Worm (Caenorhabditis elegans): ENCODE measurements around the gene str-28.

Gene str-28

DNA sequence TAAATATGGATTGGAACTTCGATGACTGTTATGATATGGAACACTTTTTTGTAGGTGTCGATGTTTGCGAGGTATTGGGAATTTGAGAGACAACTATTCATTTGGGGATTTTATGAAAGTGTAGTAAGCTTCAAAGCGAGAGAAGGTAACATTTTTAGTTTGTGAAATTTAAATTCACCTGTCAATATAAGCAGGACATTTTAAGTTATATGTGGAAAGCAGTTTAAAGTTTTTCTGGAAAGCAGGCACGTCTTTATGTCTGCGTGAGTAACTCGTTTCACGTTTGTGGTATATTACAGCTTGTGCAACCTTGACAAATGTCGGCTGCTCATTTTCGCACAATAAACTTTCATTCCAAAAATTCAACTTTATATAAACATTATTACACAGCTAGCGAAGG is 31.6 kb upstream of the str-28 start, which contains the start of gene srh-229:
srh-229 (minus strand) TSS at position 101 of the 400 bp plus-strand sequence.
- TF ChIP-seq hmbx-1 (tag; optimal IDR thresholded peaks at IDR 0.05) (no peak), ama-1 (optimal IDR thresholded peaks at IDR 0.05) (no peak), hnd-1 (tag; optimal IDR thresholded peaks at IDR 0.05) (no peak), B0310.2 (tag; optimal IDR thresholded peaks at IDR 0.05) (no peak), pes-1 (GFP tag; IDR thresholded peaks at IDR 0.05) (no peak), aly-1 (tag; optimal IDR thresholded peaks at IDR 0.05) (no peak), hmg-4 (GFP tag; optimal IDR thresholded peaks at IDR 0.05) (no peak), F13C5.2 (tag; optimal IDR thresholded peaks at IDR 0.05) (no peak), tbx-11 (GFP tag; IDR thresholded peaks at IDR 0.05) (no peak), tbx-37 (GFP tag; conservative IDR thresholded peaks at IDR 0.05) (no peak), tra-4 (tag; optimal IDR thresholded peaks at IDR 0.05) (no peak), ets-7 (tag; optimal IDR thresholded peaks at IDR 0.05) (no peak)

DNA sequence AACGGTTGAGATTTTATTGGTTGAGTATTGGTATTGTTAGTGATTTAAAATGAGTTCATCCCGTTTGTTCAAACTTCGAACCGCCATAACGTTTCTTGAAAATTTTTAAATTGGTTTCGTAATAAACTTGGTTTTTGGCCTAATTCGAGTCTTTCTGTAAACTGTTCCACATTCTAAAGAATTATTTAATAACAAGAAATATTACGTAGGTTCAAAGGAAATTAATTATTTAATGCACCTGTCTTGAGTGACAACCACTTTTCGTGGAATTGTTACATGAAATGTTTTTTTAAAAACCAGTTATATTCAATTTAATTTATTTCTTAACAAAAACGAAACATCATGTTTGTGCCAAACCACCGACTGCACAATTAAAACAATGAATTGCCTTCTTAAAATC is 28.5 kb upstream of the str-28 start:
- no peak for TF ChIP-seq ets-7 (tag; optimal IDR thresholded peaks at IDR 0.05)
- TF ChIP-seq tbx-11 (GFP tag; IDR thresholded peaks at IDR 0.05): no peak
- no peak for TF ChIP-seq ceh-36 (tag; optimal IDR thresholded peaks at IDR 0.05)
- no peak for TF ChIP-seq hnd-1 (tag; optimal IDR thresholded peaks at IDR 0.05)
- no peak for TF ChIP-seq B0310.2 (tag; optimal IDR thresholded peaks at IDR 0.05)
- TF ChIP-seq tra-4 (tag; optimal IDR thresholded peaks at IDR 0.05): no peak
- no peak for TF ChIP-seq hmbx-1 (tag; optimal IDR thresholded peaks at IDR 0.05)
- no peak for TF ChIP-seq pes-1 (GFP tag; IDR thresholded peaks at IDR 0.05)
- TF ChIP-seq aly-1 (tag; optimal IDR thresholded peaks at IDR 0.05): no peak
- no peak for TF ChIP-seq tbx-37 (GFP tag; conservative IDR thresholded peaks at IDR 0.05)

DNA sequence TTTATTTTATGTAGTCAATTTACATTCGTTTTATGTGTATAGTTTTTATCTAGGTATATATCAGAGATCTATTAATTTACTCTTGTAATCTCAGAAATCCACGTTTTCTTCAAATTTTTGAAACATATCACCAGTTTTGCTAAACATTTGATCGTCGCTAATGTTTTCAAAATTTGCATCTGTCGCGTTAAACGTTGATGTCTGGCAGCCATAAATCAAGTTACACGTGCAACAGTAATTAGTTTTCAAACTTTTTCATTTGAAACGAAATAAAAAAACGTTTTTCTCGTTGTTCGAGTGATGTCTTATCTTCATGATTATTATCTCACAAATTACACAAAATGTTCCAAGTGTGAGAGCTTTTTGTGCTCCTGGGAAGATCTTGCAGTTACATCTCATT is 24.7 kb upstream of the str-28 start, which contains the start of gene srh-79:
srh-79 (plus strand) TSS at position 301 of the 400 bp plus-strand sequence.
- TF ChIP-seq F13C5.2 (tag; optimal IDR thresholded peaks at IDR 0.05) (no peak), aly-1 (tag; optimal IDR thresholded peaks at IDR 0.05) (no peak), ets-7 (tag; optimal IDR thresholded peaks at IDR 0.05) (no peak)

DNA sequence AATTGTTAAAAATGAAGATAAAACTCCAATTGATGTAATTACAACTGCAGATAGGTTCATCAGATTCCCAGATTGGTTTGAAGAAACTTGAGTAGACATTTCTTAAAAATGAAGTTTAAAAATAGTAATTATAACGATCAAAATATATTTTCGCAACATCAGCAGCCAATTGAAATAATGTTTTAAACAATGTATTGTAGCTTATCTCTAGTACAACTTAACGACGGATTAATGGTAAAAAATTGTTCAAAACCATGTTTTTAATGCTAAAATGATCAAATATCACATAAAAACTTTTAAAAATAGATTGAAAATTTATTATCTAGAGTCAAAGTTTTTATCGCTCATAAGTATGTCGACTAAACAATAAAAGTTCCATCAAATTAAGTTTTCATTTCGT is 22.5 kb upstream of the str-28 start, which contains the start of gene srbc-11:
srbc-11 (minus strand) TSS at position 101 of the 400 bp plus-strand sequence.
- TF ChIP-seq ets-7 (tag; optimal IDR thresholded peaks at IDR 0.05): no peak
- TF ChIP-seq hmg-4 (GFP tag; optimal IDR thresholded peaks at IDR 0.05): no peak
- no peak for TF ChIP-seq ama-1 (optimal IDR thresholded peaks at IDR 0.05)
- TF ChIP-seq ceh-13 (GFP tag; optimal IDR thresholded peaks at IDR 0.05): no peak
- no peak for TF ChIP-seq hnd-1 (tag; optimal IDR thresholded peaks at IDR 0.05)
- TF ChIP-seq tbx-37 (GFP tag; conservative IDR thresholded peaks at IDR 0.05): no peak
- TF ChIP-seq flt-1 (GFP tag; IDR thresholded peaks at IDR 0.05): no peak
- TF ChIP-seq F13C5.2 (tag; optimal IDR thresholded peaks at IDR 0.05): no peak
- no peak for TF ChIP-seq aly-1 (tag; optimal IDR thresholded peaks at IDR 0.05)
- TF ChIP-seq sea-1 (GFP tag; conservative IDR thresholded peaks at IDR 0.05): no peak
- TF ChIP-seq scrt-1 (GFP tag; IDR thresholded peaks at IDR 0.05): no peak
- no peak for TF ChIP-seq tbx-11 (GFP tag; IDR thresholded peaks at IDR 0.05)
- no peak for TF ChIP-seq hmbx-1 (tag; optimal IDR thresholded peaks at IDR 0.05)
- no peak for TF ChIP-seq tra-4 (tag; optimal IDR thresholded peaks at IDR 0.05)
- TF ChIP-seq pes-1 (GFP tag; IDR thresholded peaks at IDR 0.05): no peak
- no peak for TF ChIP-seq ceh-36 (tag; optimal IDR thresholded peaks at IDR 0.05)
- no peak for TF ChIP-seq B0310.2 (tag; optimal IDR thresholded peaks at IDR 0.05)

DNA sequence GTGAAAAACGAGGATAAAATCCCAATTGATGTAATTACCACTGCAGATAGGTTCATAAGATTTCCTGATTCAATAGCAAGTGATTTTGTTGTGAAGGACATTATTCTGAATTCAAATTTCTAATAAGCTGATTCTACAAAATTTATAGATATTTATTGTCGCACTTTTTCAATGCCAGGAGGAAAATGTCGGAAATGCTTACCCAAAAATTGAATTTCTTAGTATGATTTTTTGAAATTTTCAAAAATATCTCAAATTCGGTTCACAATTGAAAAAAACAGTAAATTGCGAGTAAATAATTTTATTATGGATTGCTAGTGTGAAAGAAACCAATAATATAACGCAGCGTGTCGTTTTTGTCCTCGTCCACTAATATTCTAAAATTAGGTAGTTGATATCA is 20.2 kb upstream of the str-28 start, which contains the start of gene srbc-10:
srbc-10 (minus strand) TSS at position 101 of the 400 bp plus-strand sequence.
- TF ChIP-seq tra-4 (tag; optimal IDR thresholded peaks at IDR 0.05) (no peak), aly-1 (tag; optimal IDR thresholded peaks at IDR 0.05) (no peak)

DNA sequence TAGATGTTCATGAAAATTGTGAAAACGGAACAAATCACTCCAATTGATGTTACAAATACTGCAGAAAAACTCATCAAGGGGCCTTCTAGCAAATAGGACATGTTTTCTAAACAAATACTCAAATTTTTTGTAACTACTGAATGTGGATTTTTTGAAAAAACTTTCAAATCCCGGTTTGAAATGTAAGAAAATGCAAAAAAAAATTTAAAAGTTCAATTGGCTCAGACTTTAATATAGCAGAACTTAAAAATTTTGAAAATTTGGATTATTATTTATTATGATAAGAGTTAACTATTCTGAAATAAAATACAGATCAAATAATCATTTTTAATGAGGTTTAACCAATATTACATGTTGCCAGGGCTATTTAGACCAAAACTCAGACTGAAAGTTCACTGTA is 17.6 kb upstream of the str-28 start, which contains the start of gene srbc-9:
srbc-9 (minus strand) TSS at position 101 of the 400 bp plus-strand sequence.
- TF ChIP-seq flt-1 (GFP tag; IDR thresholded peaks at IDR 0.05): no peak
- TF ChIP-seq scrt-1 (GFP tag; IDR thresholded peaks at IDR 0.05): no peak
- TF ChIP-seq tbx-11 (GFP tag; IDR thresholded peaks at IDR 0.05): no peak
- TF ChIP-seq ama-1 (optimal IDR thresholded peaks at IDR 0.05): no peak
- TF ChIP-seq pes-1 (GFP tag; IDR thresholded peaks at IDR 0.05): no peak
- TF ChIP-seq ets-7 (tag; optimal IDR thresholded peaks at IDR 0.05): no peak
- TF ChIP-seq F13C5.2 (tag; optimal IDR thresholded peaks at IDR 0.05): no peak

DNA sequence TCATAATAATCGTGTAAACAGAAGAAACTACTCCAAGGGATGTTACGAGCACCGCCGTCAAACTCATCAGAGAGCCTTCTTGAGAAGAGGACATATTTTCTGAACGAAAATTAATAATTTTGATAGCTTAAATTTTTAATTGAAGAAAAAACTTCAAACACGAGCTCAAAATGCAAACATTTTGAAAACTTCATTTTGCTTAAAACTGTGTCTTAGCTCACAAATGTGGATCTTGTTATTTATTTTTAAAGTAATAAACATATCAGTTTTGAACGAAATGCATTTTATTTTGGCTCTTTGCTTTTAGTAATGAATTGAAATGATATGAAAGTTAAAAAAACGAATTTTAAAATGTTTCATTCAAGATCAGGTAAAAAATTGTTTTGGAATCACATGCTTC is 14.8 kb upstream of the str-28 start, which contains the start of gene srbc-7:
srbc-7 (minus strand) TSS at position 101 of the 400 bp plus-strand sequence.
- TF ChIP-seq tbx-11 (GFP tag; IDR thresholded peaks at IDR 0.05) (no peak), ama-1 (optimal IDR thresholded peaks at IDR 0.05) (no peak), ceh-13 (GFP tag; optimal IDR thresholded peaks at IDR 0.05) (no peak), ets-7 (tag; optimal IDR thresholded peaks at IDR 0.05) (no peak), hnd-1 (tag; optimal IDR thresholded peaks at IDR 0.05) (no peak), scrt-1 (GFP tag; IDR thresholded peaks at IDR 0.05) (no peak), tra-4 (tag; optimal IDR thresholded peaks at IDR 0.05) (no peak), sea-1 (GFP tag; conservative IDR thresholded peaks at IDR 0.05) (no peak), flt-1 (GFP tag; IDR thresholded peaks at IDR 0.05) (no peak), hmbx-1 (tag; optimal IDR thresholded peaks at IDR 0.05) (no peak), F13C5.2 (tag; optimal IDR thresholded peaks at IDR 0.05) (no peak), aly-1 (tag; optimal IDR thresholded peaks at IDR 0.05) (no peak)

DNA sequence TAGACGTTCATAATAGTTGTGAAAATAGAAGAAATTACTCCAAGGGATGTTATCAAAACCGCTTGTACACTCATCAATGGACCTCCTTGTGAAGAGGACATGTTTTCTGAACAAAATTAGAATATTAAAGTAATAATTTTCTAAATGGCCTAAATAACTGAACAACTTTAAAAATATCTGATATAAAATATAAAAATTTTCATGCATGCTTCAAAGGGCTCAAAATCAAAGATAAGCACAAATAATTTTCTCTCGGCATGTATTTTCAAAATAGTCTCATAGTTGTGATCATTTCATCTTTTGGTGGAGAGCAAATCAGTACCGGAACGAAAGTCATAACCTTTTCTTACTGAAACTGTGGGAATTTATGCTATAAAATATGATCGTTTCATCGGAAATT is 12.3 kb upstream of the str-28 start, which contains the start of gene srbc-8:
srbc-8 (minus strand) TSS at position 101 of the 400 bp plus-strand sequence.
- TF ChIP-seq ceh-13 (GFP tag; optimal IDR thresholded peaks at IDR 0.05) (no peak), aly-1 (tag; optimal IDR thresholded peaks at IDR 0.05) (no peak), tra-4 (tag; optimal IDR thresholded peaks at IDR 0.05) (no peak), scrt-1 (GFP tag; IDR thresholded peaks at IDR 0.05) (no peak), F13C5.2 (tag; optimal IDR thresholded peaks at IDR 0.05) (no peak), ama-1 (optimal IDR thresholded peaks at IDR 0.05) (no peak), tbx-11 (GFP tag; IDR thresholded peaks at IDR 0.05) (no peak), ceh-36 (tag; optimal IDR thresholded peaks at IDR 0.05) (no peak), hmbx-1 (tag; optimal IDR thresholded peaks at IDR 0.05) (no peak), hnd-1 (tag; optimal IDR thresholded peaks at IDR 0.05) (no peak), pes-1 (GFP tag; IDR thresholded peaks at IDR 0.05) (no peak), ets-7 (tag; optimal IDR thresholded peaks at IDR 0.05) (no peak), flt-1 (GFP tag; IDR thresholded peaks at IDR 0.05) (no peak), hmg-4 (GFP tag; optimal IDR thresholded peaks at IDR 0.05) (no peak), sea-1 (GFP tag; conservative IDR thresholded peaks at IDR 0.05) (no peak), tbx-37 (GFP tag; conservative IDR thresholded peaks at IDR 0.05) (no peak), B0310.2 (tag; optimal IDR thresholded peaks at IDR 0.05) (no peak)

Data from whole organism, early embryonic.